Worm (Caenorhabditis elegans): ENCODE data around the gene lin-24.
A peak's percentile ranks its signal among the peaks of the same experiment; 100 is the strongest.

Gene lin-24

ce11 chrIV:12086498-12086897 lies 42.8 kb upstream of the lin-24 start (continued):
- TF ChIP-seq madf-8 (GFP tag; conservative IDR thresholded peaks at IDR 0.05) (0 out of 2 replicates have a peak, but pooled peaks have one; percentile 29), F57A8.1 (GFP tag; optimal IDR thresholded peaks at IDR 0.05) (peak; percentile 45), T07F8.4 (tag; optimal IDR thresholded peaks at IDR 0.05) (peak; percentile 85), tbp1 (GFP tag; optimal IDR thresholded peaks at IDR 0.05) (peak; percentile 96), unc-62 (GFP tag; optimal IDR thresholded peaks at IDR 0.05) (no peak), ceh-40 (GFP tag; IDR thresholded peaks at IDR 0.05) (peak; percentile 30; the same call in 1 of the 2 replicates), hlh-12 (tag; optimal IDR thresholded peaks at IDR 0.05) (peak; percentile 32), him-1 (tag; optimal IDR thresholded peaks at IDR 0.05) (peak; percentile 93), F37B4.10 (GFP tag; IDR thresholded peaks at IDR 0.05) (no peak), B0261.1 (tag; optimal IDR thresholded peaks at IDR 0.05) (peak; percentile 91), ama-1 (optimal IDR thresholded peaks at IDR 0.05) (no peak), ama-1 (GFP tag; optimal IDR thresholded peaks at IDR 0.05) (peak in 1 of 2 experiments; percentile 75), hsf-1 (GFP tag; IDR thresholded peaks at IDR 0.05) (peak; percentile 51; the same call in 1 of the 2 replicates), let-526 (GFP tag; IDR thresholded peaks at IDR 0.05) (no peak), cebp-2 (GFP tag; IDR thresholded peaks at IDR 0.05) (peak; percentile 100), snpc-3.4 (tag; optimal IDR thresholded peaks at IDR 0.05) (peak; percentile 67), F49E8.2 (tag; optimal IDR thresholded peaks at IDR 0.05; ENCODE audit: insufficient read depth) (peak; percentile 91), ztf-25 (GFP tag; IDR thresholded peaks at IDR 0.05) (peak; percentile 88), snpc-1.1 (tag; optimal IDR thresholded peaks at IDR 0.05; ENCODE audit: insufficient read depth) (no peak), egl-44 (GFP tag; IDR thresholded peaks at IDR 0.05) (peak; percentile 81), pha-4 (tag; optimal IDR thresholded peaks at IDR 0.05) (no peak), die-1 (tag; optimal IDR thresholded peaks at IDR 0.05) (peak; percentile 96), nhr-27 (tag; optimal IDR thresholded peaks at IDR 0.05) (no peak), unc-130 (GFP tag; optimal IDR thresholded peaks at IDR 0.05) (peak; percentile 66), ZK185.1 (tag; optimal IDR thresholded peaks at IDR 0.05; ENCODE audit: poor library complexity, severe bottlenecking) (peak; percentile 92), nfya-2 (GFP tag; IDR thresholded peaks at IDR 0.05) (no peak), gei-17 (GFP tag; optimal IDR thresholded peaks at IDR 0.05) (peak; percentile 9), zim-3 (tag; optimal IDR thresholded peaks at IDR 0.05) (peak; percentile 61), F52B5.7 (tag; optimal IDR thresholded peaks at IDR 0.05) (peak; percentile 87), lsl-1 (GFP tag; optimal IDR thresholded peaks at IDR 0.05) (peak; percentile 76), ztf-28 (GFP tag; IDR thresholded peaks at IDR 0.05) (peak; percentile 94), D2030.7 (GFP tag; IDR thresholded peaks at IDR 0.05) (peak; percentile 85), F39B2.1 (GFP tag; IDR thresholded peaks at IDR 0.05) (no peak), ztf-18 (tag; optimal IDR thresholded peaks at IDR 0.05) (peak; percentile 79), snpc-4 (GFP tag; optimal IDR thresholded peaks at IDR 0.05) (peak; percentile 77), snpc-4 (tag; optimal IDR thresholded peaks at IDR 0.05) (peak; percentile 60 to 81 (median 75)), K12H6.12 (tag; optimal IDR thresholded peaks at IDR 0.05) (peak; percentile 66), atf-7 (tag; optimal IDR thresholded peaks at IDR 0.05) (peak; percentile 38), dpff-1 (tag; optimal IDR thresholded peaks at IDR 0.05) (peak; percentile 26), bed-1 (GFP tag; IDR thresholded peaks at IDR 0.05) (no peak), dpl-1 (GFP tag; optimal IDR thresholded peaks at IDR 0.05) (peak; percentile 24), sea-2 (GFP tag; IDR thresholded peaks at IDR 0.05) (no peak), let-607 (tag; optimal IDR thresholded peaks at IDR 0.05) (peak; percentile 63 to 65), lin-35 (GFP tag; optimal IDR thresholded peaks at IDR 0.05) (peak in 2 of 3 experiments; percentile 4 to 13), athp-1 (tag; optimal IDR thresholded peaks at IDR 0.05) (peak; percentile 81), Y95B8A.8 (GFP tag; IDR thresholded peaks at IDR 0.05) (peak; percentile 76; the same call in 1 of the 2 replicates), nfyb-1 (GFP tag; IDR thresholded peaks at IDR 0.05) (peak; percentile 90), B0019.2 (GFP tag; conservative IDR thresholded peaks at IDR 0.05) (0 out of 2 replicates have a peak, but pooled peaks have one; percentile 56)

Measured in whole organism, young adult.